Worm (Caenorhabditis elegans): ENCODE results near the gene W02H5.19.

W02H5.19 gene

DNA sequence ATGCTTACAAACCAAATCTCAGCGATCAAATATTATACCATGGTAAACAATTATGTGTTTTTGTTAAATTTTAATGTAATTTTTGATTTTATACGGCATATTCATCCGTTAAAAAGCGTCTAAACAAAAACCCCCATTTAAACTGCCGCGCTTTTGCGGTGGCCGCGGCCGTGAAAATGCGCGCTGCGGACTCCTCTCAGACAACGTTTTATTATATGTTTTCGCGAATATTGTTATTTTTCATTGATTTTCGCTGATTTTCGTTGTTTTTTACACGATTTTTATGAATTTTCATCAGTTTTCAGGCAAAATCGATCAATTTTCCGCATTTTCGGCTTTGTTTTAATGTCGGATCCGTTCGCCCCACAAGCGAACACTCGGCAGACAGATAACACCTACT is at the start of gene W02H5.19:
W02H5.19 (plus strand) TSS at position 346 of the 400 bp plus-strand sequence.
- TF ChIP-seq nfyb-1 (GFP tag; IDR thresholded peaks at IDR 0.05) (0 out of 2 replicates have a peak, but pooled peaks have one; percentile 47), F33H1.4 (GFP tag; IDR thresholded peaks at IDR 0.05) (peak; percentile 48; the same call in 1 of the 2 replicates), lir-1 (GFP tag; conservative IDR thresholded peaks at IDR 0.05) (peak; percentile 69; the same call in 1 of the 2 replicates), gei-17 (GFP tag; optimal IDR thresholded peaks at IDR 0.05) (no peak), ccch-3 (GFP tag; optimal IDR thresholded peaks at IDR 0.05) (no peak), egl-18 (GFP tag; IDR thresholded peaks at IDR 0.05) (no peak), let-526 (GFP tag; IDR thresholded peaks at IDR 0.05) (no peak), hlh-26 (GFP tag; conservative IDR thresholded peaks at IDR 0.05) (no peak), cebp-2 (GFP tag; IDR thresholded peaks at IDR 0.05) (0 out of 2 replicates have a peak, but pooled peaks have one; percentile 19), snpc-1.3 (tag; optimal IDR thresholded peaks at IDR 0.05; ENCODE audit: insufficient read depth) (no peak), unc-130 (GFP tag; optimal IDR thresholded peaks at IDR 0.05) (peak; percentile 75), B0336.3 (GFP tag; IDR thresholded peaks at IDR 0.05) (0 out of 2 replicates have a peak, but pooled peaks have one; percentile 18), nhr-120 (GFP tag; IDR thresholded peaks at IDR 0.05) (no peak), pbrm-1 (GFP tag; IDR thresholded peaks at IDR 0.05) (peak; percentile 48; the same call in 1 of the 2 replicates), snpc-3.4 (tag; optimal IDR thresholded peaks at IDR 0.05) (peak; percentile 28), ama-1 (optimal IDR thresholded peaks at IDR 0.05) (no peak), ama-1 (GFP tag; optimal IDR thresholded peaks at IDR 0.05) (no peak), madf-6 (GFP tag; IDR thresholded peaks at IDR 0.05) (peak; percentile 74), ztf-22 (GFP tag; optimal IDR thresholded peaks at IDR 0.05) (no peak), hrde-1 (tag; optimal IDR thresholded peaks at IDR 0.05; ENCODE audit: borderline replicate concordance) (no peak), nhr-179 (tag; optimal IDR thresholded peaks at IDR 0.05) (no peak), nfya-2 (GFP tag; IDR thresholded peaks at IDR 0.05) (no peak), F52B5.7 (tag; optimal IDR thresholded peaks at IDR 0.05) (no peak), Y95B8A.8 (GFP tag; IDR thresholded peaks at IDR 0.05) (no peak), Y67H2A.10 (GFP tag; conservative IDR thresholded peaks at IDR 0.05) (no peak), F22D6.2 (tag; optimal IDR thresholded peaks at IDR 0.05) (peak; percentile 41), madf-10 (tag; optimal IDR thresholded peaks at IDR 0.05) (peak; percentile 42), T26A5.8 (tag; optimal IDR thresholded peaks at IDR 0.05) (no peak), dpl-1 (GFP tag; optimal IDR thresholded peaks at IDR 0.05) (peak; percentile 85), akir-1 (GFP tag; optimal IDR thresholded peaks at IDR 0.05) (no peak), B0019.2 (GFP tag; conservative IDR thresholded peaks at IDR 0.05) (no peak; the same call in 1 of the 2 replicates), rcor-1 (GFP tag; IDR thresholded peaks at IDR 0.05) (0 out of 2 replicates have a peak, but pooled peaks have one; percentile 23), F23B12.7 (tag; optimal IDR thresholded peaks at IDR 0.05; ENCODE audit: insufficient read depth) (no peak), lin-26 (GFP tag; IDR thresholded peaks at IDR 0.05) (no peak), ZK185.1 (tag; optimal IDR thresholded peaks at IDR 0.05; ENCODE audit: poor library complexity, severe bottlenecking) (no peak), ceh-40 (GFP tag; IDR thresholded peaks at IDR 0.05) (no peak), cebp-1 (GFP tag; IDR thresholded peaks at IDR 0.05) (no peak), cebp-1 (tag; optimal IDR thresholded peaks at IDR 0.05) (peak; percentile 37), F57A8.1 (GFP tag; optimal IDR thresholded peaks at IDR 0.05) (no peak), F39B2.1 (GFP tag; IDR thresholded peaks at IDR 0.05) (no peak), aptf-3 (GFP tag; IDR thresholded peaks at IDR 0.05) (no peak), attf-5 (GFP tag; optimal IDR thresholded peaks at IDR 0.05) (peak; percentile 39), xnd-1 (tag; optimal IDR thresholded peaks at IDR 0.05) (peak; percentile 29), C06A6.2 (GFP tag; conservative IDR thresholded peaks at IDR 0.05) (no peak), lsl-1 (GFP tag; optimal IDR thresholded peaks at IDR 0.05) (peak; percentile 38), lin-54 (GFP tag; optimal IDR thresholded peaks at IDR 0.05) (peak; percentile 99), lin-35 (GFP tag; optimal IDR thresholded peaks at IDR 0.05) (peak in 2 of 3 experiments; percentile 41 to 94), D2030.7 (GFP tag; IDR thresholded peaks at IDR 0.05) (peak; percentile 57; the same call in 1 of the 2 replicates)
